In genomic region chr2L:9763212-9763869, dm6 we compare ENCODE assay signal across 5 fruit fly cellular contexts.
TF ChIP-seq lines count a peak whose summit lies in the region.

Gene Taf11 (minus strand): TSS chr2L:9763262.
Gene und (plus strand): TSS chr2L:9763369.

- no peak for TF ChIP-seq CTCF in whole organism, embryonic (GFP tag; optimal IDR thresholded peaks at IDR 0.05; lab: Kevin White, UChicago)

TF ChIP-seq in whole organism, adult, 20 proteins besides CTCF, POLR2A, EP300 and RAD21 (continues in another document):
- peak; percentile 42 for TF ChIP-seq CG7101 (tag; optimal IDR thresholded peaks at IDR 0.05; lab: Kevin White, UChicago)
- TF ChIP-seq cic (GFP tag; optimal IDR thresholded peaks at IDR 0.05; lab: Kevin White, UChicago): peak; percentile 30
- TF ChIP-seq kay (GFP tag; lab: Kevin White, UChicago; ENCODE audit: borderline replicate concordance): no peak
- TF ChIP-seq pad (GFP tag; optimal IDR thresholded peaks at IDR 0.05; lab: Kevin White, UChicago): peak; percentile 74
- peak; percentile 13 for TF ChIP-seq CG33017 (tag; optimal IDR thresholded peaks at IDR 0.05; lab: Kevin White, UChicago)
- TF ChIP-seq bab1 (GFP tag; optimal IDR thresholded peaks at IDR 0.05; lab: Kevin White, UChicago): peak; percentile 17
- TF ChIP-seq Hr96 (GFP tag; optimal IDR thresholded peaks at IDR 0.05; lab: Kevin White, UChicago): peak; percentile 39
- TF ChIP-seq toe (GFP tag; optimal IDR thresholded peaks at IDR 0.05; lab: Kevin White, UChicago): peak; percentile 54
- peak; percentile 78 for TF ChIP-seq Crg-1 (GFP tag; optimal IDR thresholded peaks at IDR 0.05; lab: Kevin White, UChicago)
- peak; percentile 78 for TF ChIP-seq CG7045 (GFP tag; optimal IDR thresholded peaks at IDR 0.05; lab: Kevin White, UChicago)
- peak; percentile 53 for TF ChIP-seq CG11617 (GFP tag; optimal IDR thresholded peaks at IDR 0.05; lab: Kevin White, UChicago)
- TF ChIP-seq CG5204 (GFP tag; optimal IDR thresholded peaks at IDR 0.05; lab: Kevin White, UChicago): no peak
- peak; percentile 51 for TF ChIP-seq CG14711 (tag; optimal IDR thresholded peaks at IDR 0.05; lab: Kevin White, UChicago)
- peak; percentile 80 for TF ChIP-seq Mnt (GFP tag; optimal IDR thresholded peaks at IDR 0.05; lab: Kevin White, UChicago)
- no peak for TF ChIP-seq tj (GFP tag; optimal IDR thresholded peaks at IDR 0.05; lab: Kevin White, UChicago)
- TF ChIP-seq CG1620 (GFP tag; optimal IDR thresholded peaks at IDR 0.05; lab: Kevin White, UChicago): peak; percentile 44
- peak; percentile 27 for TF ChIP-seq ovo (GFP tag; optimal IDR thresholded peaks at IDR 0.05; lab: Kevin White, UChicago)
- TF ChIP-seq CG12768 (GFP tag; optimal IDR thresholded peaks at IDR 0.05; lab: Kevin White, UChicago): peak; percentile 71

TF ChIP-seq in whole organism, embryonic, 481 proteins besides CTCF, POLR2A, EP300 and RAD21 (continues in another document):
- TF ChIP-seq Vsx1 (GFP tag; optimal IDR thresholded peaks at IDR 0.05; lab: Kevin White, UChicago) (no peak), CG17359 (tag; optimal IDR thresholded peaks at IDR 0.05; lab: Kevin White, UChicago) (no peak), CG34422 (GFP tag; IDR thresholded peaks at IDR 0.05; lab: Robert Waterston, UW) (peak; percentile 30; the same call in 2 of the 3 replicates), B-H1 (GFP tag; IDR thresholded peaks at IDR 0.05; lab: Robert Waterston, UW) (no peak), zen2 (GFP tag; IDR thresholded peaks at IDR 0.05; lab: Robert Waterston, UW; ENCODE audit: partially characterized antibody) (peak; percentile 13; the same call in 1 of the 3 replicates), lbe (GFP tag; optimal IDR thresholded peaks at IDR 0.05; lab: Kevin White, UChicago) (no peak), ewg (GFP tag; optimal IDR thresholded peaks at IDR 0.05; lab: Kevin White, UChicago) (peak; percentile 20), CG34224 (GFP tag; IDR thresholded peaks at IDR 0.05; lab: Robert Waterston, UW; ENCODE audit: partially characterized antibody) (peak; percentile 47; the same call in 2 of the 3 replicates), tll (GFP tag; optimal IDR thresholded peaks at IDR 0.05; lab: Kevin White, UChicago) (peak in 1 of 2 experiments; percentile 71), CG18764 (GFP tag; optimal IDR thresholded peaks at IDR 0.05; lab: Kevin White, UChicago) (peak; percentile 31), ash1 (GFP tag; optimal IDR thresholded peaks at IDR 0.05; lab: Kevin White, UChicago) (no peak), Scr (GFP tag; IDR thresholded peaks at IDR 0.05; lab: Robert Waterston, UW; ENCODE audit: partially characterized antibody) (peak; percentile 83), dysf (GFP tag; IDR thresholded peaks at IDR 0.05; lab: Robert Waterston, UW) (peak; percentile 42; the same call in 1 of the 3 replicates), sob (GFP tag; IDR thresholded peaks at IDR 0.05; lab: Robert Waterston, UW) (peak; percentile 42; the same call in 1 of the 2 replicates), seq (GFP tag; IDR thresholded peaks at IDR 0.05; lab: Robert Waterston, UW) (no peak), nmo (GFP tag; optimal IDR thresholded peaks at IDR 0.05; lab: Kevin White, UChicago) (peak; percentile 71), dm (GFP tag; optimal IDR thresholded peaks at IDR 0.05; lab: Kevin White, UChicago) (peak; percentile 90)

TF ChIP-seq in whole organism, prepupa, 60 proteins besides CTCF, POLR2A, EP300 and RAD21:
- TF ChIP-seq esn (GFP tag; optimal IDR thresholded peaks at IDR 0.05; lab: Kevin White, UChicago): peak; percentile 26
- TF ChIP-seq CG11902 (GFP tag; optimal IDR thresholded peaks at IDR 0.05; lab: Kevin White, UChicago): no peak
- TF ChIP-seq Eip78C (GFP tag; lab: Kevin White, UChicago): no peak
- TF ChIP-seq fd59A (GFP tag; optimal IDR thresholded peaks at IDR 0.05; lab: Kevin White, UChicago): no peak
- TF ChIP-seq CG10631 (GFP tag; optimal IDR thresholded peaks at IDR 0.05; lab: Kevin White, UChicago): peak; percentile 46
- no peak for TF ChIP-seq CG8319 (GFP tag; optimal IDR thresholded peaks at IDR 0.05; lab: Kevin White, UChicago)
- no peak for TF ChIP-seq Met (GFP tag; optimal IDR thresholded peaks at IDR 0.05; lab: Kevin White, UChicago)
- no peak for TF ChIP-seq fkh (GFP tag; optimal IDR thresholded peaks at IDR 0.05; lab: Kevin White, UChicago)
- TF ChIP-seq svp (GFP tag; lab: Kevin White, UChicago): peak; percentile 81
- no peak for TF ChIP-seq Smox (GFP tag; optimal IDR thresholded peaks at IDR 0.05; lab: Kevin White, UChicago)
- TF ChIP-seq spab (GFP tag; optimal IDR thresholded peaks at IDR 0.05; lab: Kevin White, UChicago): no peak
- TF ChIP-seq CG31627 (GFP tag; optimal IDR thresholded peaks at IDR 0.05; lab: Kevin White, UChicago): peak; percentile 8
- TF ChIP-seq CG9139 (GFP tag; optimal IDR thresholded peaks at IDR 0.05; lab: Kevin White, UChicago): no peak
- TF ChIP-seq CG8119 (GFP tag; IDR thresholded peaks at IDR 0.05; lab: Robert Waterston, UW): no peak
- TF ChIP-seq Lpt (GFP tag; optimal IDR thresholded peaks at IDR 0.05; lab: Kevin White, UChicago): no peak
- TF ChIP-seq achi (GFP tag; optimal IDR thresholded peaks at IDR 0.05; lab: Kevin White, UChicago): peak; percentile 76
- TF ChIP-seq CG10669 (GFP tag; optimal IDR thresholded peaks at IDR 0.05; lab: Kevin White, UChicago): no peak
- no peak for TF ChIP-seq Ets96B (tag; optimal IDR thresholded peaks at IDR 0.05; lab: Kevin White, UChicago)

TF ChIP-seq in whole organism, pupa, 21 proteins besides CTCF, POLR2A, EP300 and RAD21:
- TF ChIP-seq CG8159 (tag; optimal IDR thresholded peaks at IDR 0.05; lab: Kevin White, UChicago): no peak
- TF ChIP-seq EcR (GFP tag; optimal IDR thresholded peaks at IDR 0.05; lab: Kevin White, UChicago): peak; percentile 99

TF ChIP-seq in whole organism, wandering third instar larva, 38 proteins besides CTCF, POLR2A, EP300 and RAD21:
- peak in 1 of 2 experiments; percentile 58 for TF ChIP-seq foxo (GFP tag; optimal IDR thresholded peaks at IDR 0.05; lab: Kevin White, UChicago)
- TF ChIP-seq dl (GFP tag; optimal IDR thresholded peaks at IDR 0.05; lab: Kevin White, UChicago; ENCODE audit: insufficient read depth in 1 of 2, partially characterized antibody in 2 of 2): no peak
- peak; percentile 41 for TF ChIP-seq CG9705 (GFP tag; optimal IDR thresholded peaks at IDR 0.05; lab: Kevin White, UChicago)
- no peak for TF ChIP-seq GATAd (GFP tag; optimal IDR thresholded peaks at IDR 0.05; lab: Kevin White, UChicago)
- no peak for TF ChIP-seq Abd-B (GFP tag; optimal IDR thresholded peaks at IDR 0.05; lab: Kevin White, UChicago)
- TF ChIP-seq lola (GFP tag; optimal IDR thresholded peaks at IDR 0.05; lab: Kevin White, UChicago): no peak
- peak; percentile 43 for TF ChIP-seq dmrt93B (GFP tag; optimal IDR thresholded peaks at IDR 0.05; lab: Kevin White, UChicago)
- TF ChIP-seq Myc (optimal IDR thresholded peaks at IDR 0.05; lab: Kevin White, UChicago): peak; percentile 78
- no peak for TF ChIP-seq ey (GFP tag; optimal IDR thresholded peaks at IDR 0.05; lab: Kevin White, UChicago)
- TF ChIP-seq psq (GFP tag; optimal IDR thresholded peaks at IDR 0.05; lab: Kevin White, UChicago): peak; percentile 49
- TF ChIP-seq Dfd (GFP tag; optimal IDR thresholded peaks at IDR 0.05; lab: Kevin White, UChicago): no peak
- TF ChIP-seq pan (optimal IDR thresholded peaks at IDR 0.05; lab: Kevin White, UChicago): no peak
- TF ChIP-seq h (GFP tag; optimal IDR thresholded peaks at IDR 0.05; lab: Kevin White, UChicago): peak; percentile 65
- peak; percentile 48 for TF ChIP-seq HLH106 (tag; optimal IDR thresholded peaks at IDR 0.05; lab: Kevin White, UChicago)
